Worm (Caenorhabditis elegans) whole organism, L2 larva: ENCODE results near the gene F46B6.2.

Source experiments
- C34F6.9 ChIP-seq: fragments of 150-350 bp; optimal IDR thresholded peaks from 2 replicates; lab custom pipeline; 2014; ENCODE audit warnings: missing biosample characterization, missing genetic modification characterization
- F13H6.1 ChIP-seq: sonication (generic microtip); optimal IDR thresholded peaks from 2 replicates; lab custom pipeline; 2016; ENCODE audit warnings: missing genetic modification characterization, missing compliant biosample characterization
- R02D3.7 ChIP-seq: fragments of 150-350 bp; optimal IDR thresholded peaks from 2 replicates; lab custom pipeline; 2014; ENCODE audit warnings: missing biosample characterization, missing genetic modification characterization
- Y55F3AM.14 ChIP-seq: fragments of 200-800 bp; sonication (Bioruptor generic); optimal IDR thresholded peaks from 2 replicates; lab custom pipeline; 2018; ENCODE audit warnings: mild to moderate bottlenecking, missing genetic modification characterization, missing compliant biosample characterization
- ZK546.5 ChIP-seq: sonication (generic microtip); optimal IDR thresholded peaks from 2 replicates; lab custom pipeline; 2017; ENCODE audit warnings: missing biosample characterization, missing genetic modification characterization
- blmp-1 ChIP-seq: sonication (generic microtip); optimal IDR thresholded peaks from 2 replicates; lab custom pipeline; 2017; ENCODE audit warnings: missing genetic modification characterization, mild to moderate bottlenecking, missing compliant biosample characterization, antibody characterized with exemption, moderate library complexity; ENCODE audit not compliant: insufficient read depth
- ceh-82 ChIP-seq: fragments of 150-350 bp; optimal IDR thresholded peaks from 2 replicates; lab custom pipeline; 2014; ENCODE audit warnings: missing biosample characterization, missing genetic modification characterization
- egl-27 ChIP-seq: sonication (generic microtip); optimal IDR thresholded peaks from 3 replicates; lab custom pipeline; 2017; ENCODE audit warnings: missing biosample characterization, missing genetic modification reagents, missing genetic modification characterization
- elt-1 ChIP-seq: fragments of 150-350 bp; optimal IDR thresholded peaks from 2 replicates; lab custom pipeline; 2014; ENCODE audit warnings: missing biosample characterization, missing genetic modification characterization
- lin-11 ChIP-seq: fragments of 150-350 bp; sonication (generic microtip); optimal IDR thresholded peaks from 2 replicates; lab custom pipeline; 2014; ENCODE audit warnings: missing biosample characterization, missing genetic modification characterization, inconsistent platforms, mixed read lengths
- lsy-2 ChIP-seq, 2 experiments: fragments of 150-350 bp in 1 of 2; sonication (generic microtip) in 1 of 2; optimal IDR thresholded peaks; 2 replicates each; lab custom pipeline; 2014 to 2017; ENCODE audit warnings: missing biosample characterization in 2 of 2, missing genetic modification characterization in 2 of 2
- mbf-1 ChIP-seq: sonication (generic microtip); optimal IDR thresholded peaks from 2 replicates; lab custom pipeline; 2017; ENCODE audit warnings: missing biosample characterization, missing genetic modification characterization
- nhr-10 ChIP-seq: sonication (generic microtip); optimal IDR thresholded peaks from 2 replicates; lab custom pipeline; 2017; ENCODE audit warnings: missing biosample characterization, missing genetic modification characterization
- nhr-12 ChIP-seq: fragments of 150-350 bp; optimal IDR thresholded peaks from 2 replicates; lab custom pipeline; 2014; ENCODE audit warnings: missing biosample characterization, missing genetic modification characterization
- nhr-129 ChIP-seq: fragments of 150-350 bp; optimal IDR thresholded peaks from 2 replicates; lab custom pipeline; 2014; ENCODE audit warnings: missing biosample characterization, missing genetic modification characterization
- nhr-23 ChIP-seq: fragments of 150-350 bp; optimal IDR thresholded peaks from 2 replicates; lab custom pipeline; 2014; ENCODE audit warnings: missing biosample characterization, missing genetic modification reagents, missing genetic modification characterization
- nhr-25 ChIP-seq: fragments of 150-350 bp; sonication (generic microtip); optimal IDR thresholded peaks from 3 replicates; lab custom pipeline; 2014; ENCODE audit warnings: missing biosample characterization, missing genetic modification characterization
- sem-4 ChIP-seq: fragments of 150-350 bp; optimal IDR thresholded peaks from 2 replicates; lab custom pipeline; 2014; ENCODE audit warnings: missing biosample characterization, missing genetic modification reagents, missing genetic modification characterization
- skn-1 ChIP-seq: sonication (generic microtip); optimal IDR thresholded peaks from 2 replicates; lab custom pipeline; 2017; ENCODE audit warnings: missing biosample characterization, missing genetic modification characterization
- sma-9 ChIP-seq, 2 experiments: fragments of 150-350 bp in 1 of 2; sonication (generic microtip) in 1 of 2; optimal IDR thresholded peaks; 2 replicates each; lab custom pipeline; 2014 to 2016; ENCODE audit warnings: missing genetic modification characterization in 2 of 2, mild to moderate bottlenecking in 1 of 2, missing biosample characterization in 1 of 2, missing compliant biosample characterization in 1 of 2, missing genetic modification reagents in 1 of 2, moderate library complexity in 1 of 2
- unc-39 ChIP-seq: fragments of 150-350 bp; optimal IDR thresholded peaks from 2 replicates; lab custom pipeline; 2014; ENCODE audit warnings: missing biosample characterization, missing genetic modification characterization
- unc-55 ChIP-seq: fragments of 150-350 bp; sonication (generic microtip); optimal IDR thresholded peaks from 3 replicates; lab custom pipeline; 2014; ENCODE audit warnings: missing biosample characterization, missing genetic modification reagents, missing genetic modification characterization
- ztf-1 ChIP-seq: fragments of 200-800 bp; sonication (Bioruptor generic); conservative IDR thresholded peaks from 2 replicates; pipeline ENCODE4 v1.3.6; 2022; ENCODE audit warnings: missing genetic modification characterization, missing compliant biosample characterization
- ztf-11 ChIP-seq: sonication (generic microtip); optimal IDR thresholded peaks from 2 replicates; lab custom pipeline; 2017; ENCODE audit warnings: missing biosample characterization, missing genetic modification characterization
- ztf-4 ChIP-seq: fragments of 150-350 bp; optimal IDR thresholded peaks from 2 replicates; lab custom pipeline; 2014; ENCODE audit warnings: missing biosample characterization, missing genetic modification characterization

F46B6.2 gene

ce11 chrV:9813527-9813926 is 41.4 kb downstream of the F46B6.2 start, which contains the start of gene sru-30:
TSS of gene sru-30 (plus strand) at chrV:9813827.
- TF ChIP-seq elt-1: no peak
- TF ChIP-seq sma-9 (GFP tag; optimal IDR thresholded peaks at IDR 0.05; lab: Kevin White, UChicago): no peak
- TF ChIP-seq sma-9 (tag; optimal IDR thresholded peaks at IDR 0.05; lab: Kevin White, UChicago): no peak
- no peak for TF ChIP-seq C34F6.9 (tag; lab: Kevin White, UChicago)
- no peak for TF ChIP-seq nhr-129
- no peak for TF ChIP-seq F13H6.1 (tag; lab: Kevin White, UChicago)
- no peak for TF ChIP-seq egl-27
- no peak for TF ChIP-seq ztf-11 (tag; lab: Kevin White, UChicago)

ce11 chrV:9816390-9816789 is 44.3 kb downstream of the F46B6.2 start, which contains the start of gene sru-31:
TSS of gene sru-31 (plus strand) at chrV:9816690.
- TF ChIP-seq lin-11 (tag; lab: Kevin White, UChicago): no peak
- TF ChIP-seq nhr-25 (tag; lab: Kevin White, UChicago): no peak
- no peak for TF ChIP-seq ZK546.5 (tag; lab: Kevin White, UChicago)
- no peak for TF ChIP-seq sma-9 (GFP tag; optimal IDR thresholded peaks at IDR 0.05; lab: Kevin White, UChicago)
- no peak for TF ChIP-seq sma-9 (tag; optimal IDR thresholded peaks at IDR 0.05; lab: Kevin White, UChicago)
- no peak for TF ChIP-seq blmp-1 (tag; lab: Kevin White, UChicago)
- no peak for TF ChIP-seq Y55F3AM.14 (GFP tag; lab: Kevin White, UChicago)
- TF ChIP-seq sem-4 (tag; lab: Kevin White, UChicago): no peak
- no peak for TF ChIP-seq ztf-1 (GFP tag; lab: Robert Waterston, UW)
- TF ChIP-seq skn-1 (tag; lab: Kevin White, UChicago): no peak
- TF ChIP-seq lsy-2 (tag; optimal IDR thresholded peaks at IDR 0.05; lab: Kevin White, UChicago): no peak
- no peak for TF ChIP-seq nhr-10 (tag; lab: Kevin White, UChicago)
- no peak for TF ChIP-seq nhr-12 (tag; lab: Kevin White, UChicago)
- TF ChIP-seq, all 48 proteins: peak for 0

ce11 chrV:9821724-9822123 is 49.6 kb downstream of the F46B6.2 start, which contains the start of gene str-193:
TSS of gene str-193 (minus strand) at chrV:9821824.
- TF ChIP-seq ztf-4 (tag; lab: Kevin White, UChicago) (no peak), skn-1 (tag; lab: Kevin White, UChicago) (no peak), nhr-10 (tag; lab: Kevin White, UChicago) (no peak), F13H6.1 (tag; lab: Kevin White, UChicago) (no peak), ceh-82 (tag; lab: Kevin White, UChicago) (no peak), unc-55 (GFP tag; lab: Kevin White, UChicago) (no peak), mbf-1 (tag; lab: Kevin White, UChicago) (no peak), unc-39 (tag; lab: Kevin White, UChicago) (no peak), nhr-25 (tag; lab: Kevin White, UChicago) (no peak)

DNA sequence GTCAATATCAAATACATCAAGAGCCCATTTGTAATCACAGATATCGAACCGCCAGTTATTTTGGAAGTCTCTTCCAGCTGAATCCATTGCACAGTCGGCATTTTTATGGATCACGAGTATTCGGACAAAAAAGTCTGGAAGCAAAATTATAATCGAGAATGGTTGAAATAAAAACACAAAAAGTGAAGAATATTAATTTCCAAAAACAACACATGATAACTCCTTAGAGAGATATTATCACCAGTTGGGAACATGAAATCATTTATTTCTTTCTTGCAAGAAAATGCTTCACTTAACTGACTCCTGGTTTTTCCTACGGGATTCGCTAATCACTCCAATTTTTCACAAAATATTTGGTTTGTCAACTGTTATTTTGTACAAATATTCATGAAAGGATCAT is 52.1 kb downstream of the F46B6.2 start, which contains the start of gene str-2:
TSS of gene str-2 (minus strand) at position 101 of the 400 bp plus-strand sequence.
- TF ChIP-seq nhr-129: no peak
- no peak for TF ChIP-seq elt-1
- TF ChIP-seq ztf-4 (tag; lab: Kevin White, UChicago): no peak
- no peak for TF ChIP-seq sem-4 (tag; lab: Kevin White, UChicago)
- no peak for TF ChIP-seq nhr-23 (tag; lab: Kevin White, UChicago)
- TF ChIP-seq egl-27: no peak
- no peak for TF ChIP-seq ztf-1 (GFP tag; lab: Robert Waterston, UW)
- no peak for TF ChIP-seq R02D3.7 (tag; lab: Kevin White, UChicago)
- no peak for TF ChIP-seq ceh-82 (tag; lab: Kevin White, UChicago)
